Worm (Caenorhabditis elegans) whole organism, young adult: ENCODE measurements around the gene C28F5.1.

Source experiments
- B0261.1 ChIP-seq: sonication (generic microtip); optimal IDR thresholded peaks from 2 replicates; lab custom pipeline; 2016; ENCODE audit warnings: mild to moderate bottlenecking, missing genetic modification characterization, moderate library complexity, missing compliant biosample characterization
- F33H1.4 ChIP-seq: fragments of 200-800 bp; sonication (Bioruptor generic); IDR thresholded peaks from 2 replicates; pipeline ENCODE4 v1.3.6; 2022; ENCODE audit warnings: missing genetic modification reagents, missing genetic modification characterization, missing compliant biosample characterization
- F39B2.1 ChIP-seq: fragments of 200-800 bp; sonication (Bioruptor generic); IDR thresholded peaks from 2 replicates; pipeline ENCODE4 v1.3.6; 2022; ENCODE audit warnings: missing genetic modification reagents, missing genetic modification characterization, missing compliant biosample characterization
- F49E8.2 ChIP-seq: sonication (generic microtip); optimal IDR thresholded peaks from 3 replicates; lab custom pipeline; 2017; ENCODE audit warnings: missing genetic modification characterization, mild to moderate bottlenecking, missing compliant biosample characterization, antibody characterized with exemption, moderate library complexity; ENCODE audit not compliant: insufficient read depth
- K11D2.4 ChIP-seq: fragments of 200-800 bp; sonication (Bioruptor generic); IDR thresholded peaks from 2 replicates; pipeline ENCODE4 v1.3.6; 2022; ENCODE audit warnings: missing genetic modification reagents, missing genetic modification characterization, missing compliant biosample characterization
- K12H6.12 ChIP-seq: fragments of 200-800 bp; sonication (Bioruptor generic); optimal IDR thresholded peaks from 2 replicates; lab custom pipeline; 2018; ENCODE audit warnings: mild to moderate bottlenecking, missing genetic modification characterization, missing compliant biosample characterization
- Y53F4B.3 ChIP-seq: fragments of 200-800 bp; sonication (Bioruptor generic); IDR thresholded peaks from 2 replicates; pipeline ENCODE4 v1.3.6; 2022; ENCODE audit warnings: missing genetic modification reagents, missing genetic modification characterization, missing compliant biosample characterization
- Y67H2A.10 ChIP-seq: fragments of 200-800 bp; sonication (Bioruptor generic); conservative IDR thresholded peaks from 2 replicates; pipeline ENCODE4 v1.3.6; 2022; ENCODE audit warnings: missing genetic modification reagents, missing genetic modification characterization, missing compliant biosample characterization
- Y79H2A.3 ChIP-seq: fragments of 200-800 bp; sonication (Bioruptor generic); conservative IDR thresholded peaks from 2 replicates; pipeline ENCODE4 v1.3.6; 2022; ENCODE audit warnings: missing genetic modification reagents, missing genetic modification characterization, missing compliant biosample characterization
- akir-1 ChIP-seq: fragments of 200-800 bp; sonication (Bioruptor generic); optimal IDR thresholded peaks from 2 replicates; lab custom pipeline; 2018; ENCODE audit warnings: mild to moderate bottlenecking, missing genetic modification characterization, moderate library complexity, missing compliant biosample characterization
- attf-5 ChIP-seq: fragments of 200-800 bp; sonication (Bioruptor generic); optimal IDR thresholded peaks from 2 replicates; lab custom pipeline; 2018; ENCODE audit warnings: mild to moderate bottlenecking, missing genetic modification characterization, missing compliant biosample characterization
- cebp-2 ChIP-seq: fragments of 200-800 bp; sonication (Bioruptor generic); IDR thresholded peaks from 2 replicates; pipeline ENCODE4 v1.3.6; 2022; ENCODE audit warnings: missing genetic modification characterization, missing compliant biosample characterization
- ceh-27 ChIP-seq: fragments of 200-800 bp; sonication (Bioruptor generic); optimal IDR thresholded peaks from 2 replicates; lab custom pipeline; 2018; ENCODE audit warnings: mild to moderate bottlenecking, missing genetic modification characterization, moderate library complexity, missing compliant biosample characterization
- ceh-79 ChIP-seq: sonication (generic microtip); optimal IDR thresholded peaks from 2 replicates; lab custom pipeline; 2017; ENCODE audit warnings: mild to moderate bottlenecking, missing genetic modification characterization, missing compliant biosample characterization
- ceh-91 ChIP-seq: fragments of 200-800 bp; sonication (Bioruptor generic); IDR thresholded peaks from 2 replicates; pipeline ENCODE4 v1.3.6; 2022; ENCODE audit warnings: missing genetic modification reagents, missing genetic modification characterization, missing compliant biosample characterization
- chd-7 ChIP-seq: sonication (generic microtip); optimal IDR thresholded peaks from 2 replicates; lab custom pipeline; 2016; ENCODE audit warnings: mild to moderate bottlenecking, missing genetic modification characterization, moderate library complexity, missing compliant biosample characterization
- die-1 ChIP-seq: sonication (generic microtip); optimal IDR thresholded peaks from 2 replicates; lab custom pipeline; 2016; ENCODE audit warnings: missing genotype, mild to moderate bottlenecking, missing genetic modification characterization, missing compliant biosample characterization
- dox-1 ChIP-seq: fragments of 200-800 bp; sonication (Bioruptor generic); IDR thresholded peaks from 2 replicates; pipeline ENCODE4 v1.3.6; 2022; ENCODE audit warnings: missing genetic modification reagents, missing genetic modification characterization, missing compliant biosample characterization
- dpl-1 ChIP-seq: fragments of 150-350 bp; optimal IDR thresholded peaks from 2 replicates; lab custom pipeline; 2014; ENCODE audit warnings: missing biosample characterization, missing genetic modification reagents, missing genetic modification characterization
- efl-1 ChIP-seq: fragments of 150-350 bp; optimal IDR thresholded peaks from 2 replicates; lab custom pipeline; 2014; ENCODE audit warnings: missing biosample characterization, missing genetic modification reagents, missing genetic modification characterization
- egl-18 ChIP-seq: fragments of 200-800 bp; sonication (Bioruptor generic); IDR thresholded peaks from 2 replicates; pipeline ENCODE4 v1.3.6; 2022; ENCODE audit warnings: missing genetic modification reagents, missing genetic modification characterization, missing compliant biosample characterization
- him-1 ChIP-seq: sonication (generic microtip); optimal IDR thresholded peaks from 2 replicates; lab custom pipeline; 2016; ENCODE audit warnings: missing genotype, missing genetic modification reagents, missing genetic modification characterization, missing compliant biosample characterization
- hlh-26 ChIP-seq: fragments of 200-800 bp; sonication (Bioruptor generic); conservative IDR thresholded peaks from 2 replicates; pipeline ENCODE4 v1.3.6; 2022; ENCODE audit warnings: missing genetic modification reagents, missing genetic modification characterization, missing compliant biosample characterization
- hmg-20 ChIP-seq: fragments of 200-800 bp; sonication (Bioruptor generic); IDR thresholded peaks from 2 replicates; pipeline ENCODE4 v1.3.6; 2022; ENCODE audit warnings: missing genetic modification reagents, missing genetic modification characterization, missing compliant biosample characterization
- hrde-1 ChIP-seq: sonication (generic microtip); optimal IDR thresholded peaks from 2 replicates; lab custom pipeline; 2016; ENCODE audit warnings: missing genetic modification characterization, mild to moderate bottlenecking, missing compliant biosample characterization, moderate library complexity, missing genotype, missing genetic modification reagents, borderline replicate concordance
- hsf-1 ChIP-seq: fragments of 200-800 bp; sonication (Bioruptor generic); IDR thresholded peaks from 2 replicates; pipeline ENCODE4 v1.3.6; 2022; ENCODE audit warnings: missing genetic modification reagents, missing genetic modification characterization, missing compliant biosample characterization
- let-526 ChIP-seq: fragments of 200-800 bp; sonication (Bioruptor generic); IDR thresholded peaks from 2 replicates; pipeline ENCODE4 v1.3.6; 2022; ENCODE audit warnings: missing genetic modification reagents, missing genetic modification characterization, missing compliant biosample characterization
- lin-35 ChIP-seq, 3 experiments: fragments of 150-350 bp in 2 of 3; sonication (generic microtip) in 1 of 3; optimal IDR thresholded peaks; 2 replicates each; lab custom pipeline; 2014 to 2018; ENCODE audit warnings: missing biosample characterization in 3 of 3, missing genetic modification characterization in 3 of 3, missing genetic modification reagents in 3 of 3
- lin-54 ChIP-seq: fragments of 200-800 bp; sonication (Bioruptor generic); optimal IDR thresholded peaks from 2 replicates; lab custom pipeline; 2018; ENCODE audit warnings: mild to moderate bottlenecking, missing genetic modification characterization, missing compliant biosample characterization
- lsl-1 ChIP-seq: fragments of 200-800 bp; sonication (Bioruptor generic); optimal IDR thresholded peaks from 2 replicates; lab custom pipeline; 2018; ENCODE audit warnings: mild to moderate bottlenecking, missing genetic modification characterization, moderate library complexity, missing compliant biosample characterization
- lsy-27 ChIP-seq: sonication (generic microtip); optimal IDR thresholded peaks from 2 replicates; lab custom pipeline; 2017; ENCODE audit warnings: missing genetic modification characterization, mild to moderate bottlenecking, missing compliant biosample characterization, antibody characterized with exemption, missing genotype, borderline replicate concordance; ENCODE audit not compliant: insufficient read depth
- madf-10 ChIP-seq: sonication (generic microtip); optimal IDR thresholded peaks from 2 replicates; lab custom pipeline; 2016; ENCODE audit warnings: mild to moderate bottlenecking, missing genetic modification characterization, missing compliant biosample characterization
- madf-6 ChIP-seq: fragments of 200-800 bp; sonication (Bioruptor generic); IDR thresholded peaks from 2 replicates; pipeline ENCODE4 v1.3.6; 2022; ENCODE audit warnings: missing genetic modification reagents, missing genetic modification characterization, missing compliant biosample characterization
- mcd-1 ChIP-seq: fragments of 200-800 bp; sonication (Bioruptor generic); IDR thresholded peaks from 2 replicates; pipeline ENCODE4 v1.3.6; 2022; ENCODE audit warnings: missing genetic modification reagents, missing genetic modification characterization, missing compliant biosample characterization
- mes-4 ChIP-seq: sonication (generic microtip); optimal IDR thresholded peaks from 2 replicates; lab custom pipeline; 2016; ENCODE audit warnings: missing genotype, missing genetic modification characterization, missing compliant biosample characterization
- nhr-80 ChIP-seq: sonication (generic microtip); optimal IDR thresholded peaks from 2 replicates; lab custom pipeline; 2016; ENCODE audit warnings: missing genetic modification characterization, missing compliant biosample characterization
- rec-8 ChIP-seq, 2 experiments: sonication (generic microtip); optimal IDR thresholded peaks; 2 replicates each; lab custom pipeline; 2016; ENCODE audit warnings: mild to moderate bottlenecking in 2 of 2, missing genetic modification characterization in 2 of 2, missing genetic modification reagents in 2 of 2, missing genotype in 2 of 2, missing biosample characterization in 1 of 2, missing compliant biosample characterization in 1 of 2, moderate library complexity in 1 of 2
- sea-2 ChIP-seq: fragments of 200-800 bp; sonication (Bioruptor generic); IDR thresholded peaks from 2 replicates; pipeline ENCODE4 v1.3.6; 2022; ENCODE audit warnings: missing genetic modification characterization, missing compliant biosample characterization
- unc-62 ChIP-seq: fragments of 150-350 bp; optimal IDR thresholded peaks from 2 replicates; lab custom pipeline; 2014; ENCODE audit warnings: missing biosample characterization, missing genetic modification reagents, missing genetic modification characterization
- ztf-18 ChIP-seq: sonication (generic microtip); optimal IDR thresholded peaks from 2 replicates; lab custom pipeline; 2016; ENCODE audit warnings: missing genotype, mild to moderate bottlenecking, missing genetic modification characterization, missing compliant biosample characterization

The C28F5.1 gene

ce11 chrII:7534369-7534768, 29.3 kb downstream of the C28F5.1 start, which contains the start of gene wrt-10:
Gene wrt-10 (minus strand): TSS chrII:7534563.
- no peak for TF ChIP-seq F49E8.2 (tag; lab: Kevin White, UChicago)
- TF ChIP-seq sea-2 (GFP tag; lab: Robert Waterston, UW), result no peak
- TF ChIP-seq F39B2.1 (GFP tag; lab: Robert Waterston, UW), result no peak
- no peak for TF ChIP-seq ceh-79 (tag; lab: Kevin White, UChicago)
- no peak for TF ChIP-seq mes-4 (tag; lab: Kevin White, UChicago)
- TF ChIP-seq K11D2.4 (GFP tag; lab: Robert Waterston, UW), result no peak
- TF ChIP-seq madf-10 (tag; lab: Kevin White, UChicago), result no peak
- no peak for TF ChIP-seq ztf-18 (tag; lab: Kevin White, UChicago)
- no peak for TF ChIP-seq akir-1 (GFP tag; lab: Kevin White, UChicago)
- no peak for TF ChIP-seq cebp-2
- no peak for TF ChIP-seq attf-5 (GFP tag; lab: Kevin White, UChicago)
- no peak for TF ChIP-seq rec-8 (tag; optimal IDR thresholded peaks at IDR 0.05; lab: Kevin White, UChicago)
- TF ChIP-seq die-1 (tag; lab: Kevin White, UChicago), result no peak
- TF ChIP-seq B0261.1 (tag; lab: Kevin White, UChicago), result no peak
- TF ChIP-seq, all 124 proteins: peak for 0

- TF ChIP-seq Y53F4B.3 (GFP tag; lab: Robert Waterston, UW) (no peak), nhr-80 (tag; lab: Kevin White, UChicago) (peak; percentile 48), ceh-79 (tag; lab: Kevin White, UChicago) (no peak)
- TF ChIP-seq, all 124 proteins: peak for 1
Observed at ce11 chrII:7534934-7535333, 29.8 kb downstream of the C28F5.1 start, which contains the start of gene ZK1290.13. Gene ZK1290.13 (plus strand): TSS chrII:7535006.

ce11 chrII:7537603-7538230, 32.6 kb downstream of the C28F5.1 start, which contains the start of gene nfi-1:
Gene nfi-1 (plus strand): TSS chrII:7538180.
- peak in 1 of 3 experiments; percentile 42 for TF ChIP-seq lin-35 (GFP tag; optimal IDR thresholded peaks at IDR 0.05; lab: Kevin White, UChicago)
- TF ChIP-seq K12H6.12 (tag; lab: Kevin White, UChicago), result peak; percentile 32
- TF ChIP-seq akir-1 (GFP tag; lab: Kevin White, UChicago), result no peak
- peak; percentile 49; the same call in 1 of the 2 replicates for TF ChIP-seq mcd-1
- peak; percentile 36 for TF ChIP-seq lin-54 (GFP tag; lab: Kevin White, UChicago)
- peak; percentile 59 for TF ChIP-seq efl-1
- peak; percentile 42; the same call in 1 of the 2 replicates for TF ChIP-seq dox-1 (GFP tag; lab: Robert Waterston, UW)
- TF ChIP-seq attf-5 (GFP tag; lab: Kevin White, UChicago), result peak; percentile 57
- no peak for TF ChIP-seq cebp-2
- no peak for TF ChIP-seq egl-18 (GFP tag; lab: Robert Waterston, UW)
- peak; percentile 51 for TF ChIP-seq ceh-27 (GFP tag; lab: Kevin White, UChicago)
- TF ChIP-seq dpl-1, result peak; percentile 22
- peak; percentile 49 for TF ChIP-seq lsl-1 (GFP tag; lab: Kevin White, UChicago)
- TF ChIP-seq nhr-80 (tag; lab: Kevin White, UChicago), result peak; percentile 35

ce11 chrII:7542952-7543351, 37.8 kb downstream of the C28F5.1 start:
- TF ChIP-seq F33H1.4 (GFP tag; lab: Robert Waterston, UW), result no peak
- TF ChIP-seq Y79H2A.3 (GFP tag; lab: Robert Waterston, UW), result no peak
- TF ChIP-seq K12H6.12 (tag; lab: Kevin White, UChicago), result no peak
- no peak for TF ChIP-seq hrde-1 (tag; lab: Kevin White, UChicago)
- no peak for TF ChIP-seq chd-7
- no peak for TF ChIP-seq madf-6
- TF ChIP-seq unc-62, result no peak
- no peak for TF ChIP-seq Y67H2A.10
- no peak for TF ChIP-seq ceh-91 (GFP tag; lab: Robert Waterston, UW)
- TF ChIP-seq attf-5 (GFP tag; lab: Kevin White, UChicago), result no peak
- no peak for TF ChIP-seq lsy-27
- no peak for TF ChIP-seq hlh-26 (GFP tag; lab: Robert Waterston, UW)
- no peak for TF ChIP-seq hsf-1
- no peak for TF ChIP-seq egl-18 (GFP tag; lab: Robert Waterston, UW)
- TF ChIP-seq let-526 (GFP tag; lab: Robert Waterston, UW), result no peak
- no peak for TF ChIP-seq hmg-20
- TF ChIP-seq him-1, result no peak
